Worm (Caenorhabditis elegans) whole organism, L4 larva: ENCODE measurements around the gene srab-17.

Experiments
- D1046.2 ChIP-seq: fragments of 200-800 bp; sonication (Bioruptor generic); IDR thresholded peaks from 2 replicates; pipeline ENCODE4 v1.3.6; 2022; ENCODE audit warnings: missing genetic modification characterization, missing compliant biosample characterization
- F10B5.3 ChIP-seq: sonication (generic microtip); optimal IDR thresholded peaks from 2 replicates; lab custom pipeline; 2016; ENCODE audit warnings: mild to moderate bottlenecking, missing genetic modification characterization, missing compliant biosample characterization
- F37D6.2 ChIP-seq: sonication (generic microtip); optimal IDR thresholded peaks from 2 replicates; lab custom pipeline; 2016; ENCODE audit warnings: mild to moderate bottlenecking, missing genetic modification characterization, missing compliant biosample characterization
- F44E2.7 ChIP-seq: fragments of 200-800 bp; sonication (Bioruptor generic); IDR thresholded peaks from 2 replicates; pipeline ENCODE4 v2.1.2; 2022; ENCODE audit warnings: missing genetic modification characterization, missing compliant biosample characterization
- T20F7.1 ChIP-seq: fragments of 200-800 bp; sonication (Bioruptor generic); optimal IDR thresholded peaks from 2 replicates; lab custom pipeline; 2018; ENCODE audit warnings: mild to moderate bottlenecking, missing genetic modification characterization, missing compliant biosample characterization
- T26A8.4 ChIP-seq: fragments of 200-800 bp; sonication (Bioruptor generic); IDR thresholded peaks from 2 replicates; pipeline ENCODE4 v1.3.6; 2022; ENCODE audit warnings: missing genetic modification characterization, missing compliant biosample characterization
- ZK546.5 ChIP-seq, 2 experiments: sonication (generic microtip); optimal IDR thresholded peaks; 2 replicates each; lab custom pipeline; 2017; ENCODE audit warnings: missing biosample characterization in 2 of 2, missing genetic modification characterization in 2 of 2
- aha-1 ChIP-seq: fragments of 150-350 bp; peaks from one replicate; lab custom pipeline; 2014; ENCODE audit warnings: missing biosample characterization, missing genetic modification characterization
- ceh-62 ChIP-seq: sonication (generic microtip); optimal IDR thresholded peaks from 2 replicates; lab custom pipeline; 2017; ENCODE audit warnings: missing biosample characterization, missing genetic modification characterization
- cey-2 ChIP-seq: sonication (generic microtip); optimal IDR thresholded peaks from 3 replicates; lab custom pipeline; 2017; ENCODE audit warnings: missing genetic modification characterization, mild to moderate bottlenecking, missing compliant biosample characterization, antibody characterized with exemption, borderline replicate concordance; ENCODE audit not compliant: insufficient read depth
- daf-12 ChIP-seq: fragments of 150-350 bp; optimal IDR thresholded peaks from 2 replicates; lab custom pipeline; 2014; ENCODE audit warnings: missing biosample characterization, missing genetic modification reagents, missing genetic modification characterization
- daf-19 ChIP-seq: fragments of 200-800 bp; sonication (Bioruptor generic); conservative IDR thresholded peaks from 2 replicates; pipeline ENCODE4 v1.3.6; 2022; ENCODE audit warnings: missing genetic modification characterization, missing compliant biosample characterization
- dmd-6 ChIP-seq: fragments of 200-800 bp; sonication (Bioruptor generic); IDR thresholded peaks from 2 replicates; pipeline ENCODE4 v1.3.6; 2022; ENCODE audit warnings: missing genetic modification reagents, missing genetic modification characterization, missing compliant biosample characterization
- dmd-8 ChIP-seq: fragments of 200-800 bp; sonication (Bioruptor generic); IDR thresholded peaks from 2 replicates; pipeline ENCODE4 v1.3.6; 2022; ENCODE audit warnings: missing genetic modification characterization, missing compliant biosample characterization
- dpl-1 ChIP-seq: fragments of 150-350 bp; optimal IDR thresholded peaks from 2 replicates; lab custom pipeline; 2014; ENCODE audit warnings: missing biosample characterization, missing genetic modification reagents, missing genetic modification characterization
- duxl-1 ChIP-seq: sonication (generic microtip); optimal IDR thresholded peaks from 2 replicates; lab custom pipeline; 2016; ENCODE audit warnings: mild to moderate bottlenecking, missing genetic modification characterization, moderate library complexity, missing compliant biosample characterization; ENCODE audit not compliant: poor library complexity
- egl-27 ChIP-seq: sonication (generic microtip); optimal IDR thresholded peaks from 3 replicates; lab custom pipeline; 2017; ENCODE audit warnings: missing biosample characterization, missing genetic modification reagents, missing genetic modification characterization
- fkh-10 ChIP-seq: fragments of 150-350 bp; optimal IDR thresholded peaks from 2 replicates; lab custom pipeline; 2014; ENCODE audit warnings: missing biosample characterization, missing genetic modification reagents, missing genetic modification characterization
- fos-1 ChIP-seq: fragments of 150-350 bp; optimal IDR thresholded peaks from 2 replicates; lab custom pipeline; 2014; ENCODE audit warnings: missing biosample characterization, missing genetic modification characterization
- gei-8 ChIP-seq: fragments of 200-800 bp; sonication (Bioruptor generic); optimal IDR thresholded peaks from 2 replicates; lab custom pipeline; 2018; ENCODE audit warnings: mild to moderate bottlenecking, missing genetic modification characterization, missing compliant biosample characterization
- hlh-11 ChIP-seq: fragments of 200-800 bp; sonication (Bioruptor generic); optimal IDR thresholded peaks from 2 replicates; lab custom pipeline; 2018; ENCODE audit warnings: mild to moderate bottlenecking, missing genetic modification characterization, missing compliant biosample characterization
- hlh-30 ChIP-seq: sonication (generic microtip); optimal IDR thresholded peaks from 2 replicates; lab custom pipeline; 2017; ENCODE audit warnings: antibody characterized with exemption, mild to moderate bottlenecking, missing genetic modification characterization, missing compliant biosample characterization; ENCODE audit not compliant: insufficient read depth
- hmg-1.1 ChIP-seq: fragments of 200-800 bp; sonication (Bioruptor generic); IDR thresholded peaks from 2 replicates; pipeline ENCODE4 v1.3.6; 2022; ENCODE audit warnings: missing genetic modification reagents, missing genetic modification characterization, missing compliant biosample characterization
- lim-7 ChIP-seq: fragments of 200-800 bp; sonication (Bioruptor generic); IDR thresholded peaks from 2 replicates; pipeline ENCODE4 v1.3.6; 2022; ENCODE audit warnings: missing genetic modification characterization, missing compliant biosample characterization
- lin-29 ChIP-seq: fragments of 200-800 bp; sonication (Bioruptor generic); IDR thresholded peaks from 2 replicates; pipeline ENCODE4 v1.3.6; 2022; ENCODE audit warnings: missing genetic modification reagents, missing genetic modification characterization, missing compliant biosample characterization
- madf-5 ChIP-seq, 2 experiments: fragments of 200-800 bp; sonication (Bioruptor generic); IDR thresholded peaks; 2 replicates each; pipeline ENCODE4 v1.3.6; 2022; ENCODE audit warnings: missing compliant biosample characterization in 2 of 2, missing genetic modification characterization in 2 of 2
- mep-1 ChIP-seq: fragments of 150-350 bp; sonication (generic microtip); optimal IDR thresholded peaks from 3 replicates; lab custom pipeline; 2014; ENCODE audit warnings: missing biosample characterization, missing genetic modification characterization
- mxl-2 ChIP-seq: fragments of 200-800 bp; sonication (Bioruptor generic); conservative IDR thresholded peaks from 2 replicates; pipeline ENCODE4 v1.3.6; 2022; ENCODE audit warnings: missing genetic modification reagents, missing genetic modification characterization, missing compliant biosample characterization
- nhr-237 ChIP-seq: sonication (generic microtip); optimal IDR thresholded peaks from 2 replicates; lab custom pipeline; 2017; ENCODE audit warnings: missing biosample characterization, missing genetic modification characterization
- nhr-28 ChIP-seq: fragments of 150-350 bp; optimal IDR thresholded peaks from 2 replicates; lab custom pipeline; 2014; ENCODE audit warnings: missing biosample characterization, missing genetic modification characterization
- pha-4 ChIP-seq, 2 experiments: fragments of 150-350 bp in 1 of 2; fragments of 200-800 bp in 1 of 2; sonication (Bioruptor generic) in 1 of 2; IDR thresholded peaks in 1 of 2; optimal IDR thresholded peaks in 1 of 2; 2 replicates each; pipeline versions ENCODE4 v1.3.6 to Lab custom; 2014 to 2022; ENCODE audit warnings: missing genetic modification characterization in 2 of 2, missing genetic modification reagents in 2 of 2, missing biosample characterization in 1 of 2, missing compliant biosample characterization in 1 of 2
- pqm-1 ChIP-seq: sonication (generic microtip); optimal IDR thresholded peaks from 2 replicates; lab custom pipeline; 2017; ENCODE audit warnings: missing biosample characterization, missing genetic modification characterization
- rbr-2 ChIP-seq: sonication (generic microtip); optimal IDR thresholded peaks from 2 replicates; lab custom pipeline; 2016; ENCODE audit warnings: missing genotype, missing genetic modification characterization, missing compliant biosample characterization
- saeg-2 ChIP-seq: fragments of 200-800 bp; sonication (Bioruptor generic); IDR thresholded peaks from 2 replicates; pipeline ENCODE4 v1.3.6; 2022; ENCODE audit warnings: missing genetic modification reagents, missing genetic modification characterization, missing compliant biosample characterization
- spr-3 ChIP-seq: fragments of 200-800 bp; sonication (Bioruptor generic); optimal IDR thresholded peaks from 2 replicates; lab custom pipeline; 2018; ENCODE audit warnings: mild to moderate bottlenecking, missing genetic modification characterization, missing compliant biosample characterization
- tra-1 ChIP-seq: fragments of 200-800 bp; sonication (Bioruptor generic); IDR thresholded peaks from 2 replicates; pipeline ENCODE4 v1.3.6; 2022; ENCODE audit warnings: missing genetic modification reagents, missing genetic modification characterization, missing compliant biosample characterization
- unc-39 ChIP-seq: sonication (generic microtip); optimal IDR thresholded peaks from 2 replicates; lab custom pipeline; 2017; ENCODE audit warnings: missing biosample characterization, missing genetic modification characterization
- zfp-2 ChIP-seq: sonication (generic microtip); optimal IDR thresholded peaks from 2 replicates; lab custom pipeline; 2016; ENCODE audit warnings: mild to moderate bottlenecking, missing genetic modification characterization, missing compliant biosample characterization
- zip-11 ChIP-seq: fragments of 200-800 bp; sonication (Bioruptor generic); IDR thresholded peaks from 2 replicates; pipeline ENCODE4 v1.3.6; 2022; ENCODE audit warnings: missing genetic modification characterization, missing compliant biosample characterization

srab-17 gene

DNA sequence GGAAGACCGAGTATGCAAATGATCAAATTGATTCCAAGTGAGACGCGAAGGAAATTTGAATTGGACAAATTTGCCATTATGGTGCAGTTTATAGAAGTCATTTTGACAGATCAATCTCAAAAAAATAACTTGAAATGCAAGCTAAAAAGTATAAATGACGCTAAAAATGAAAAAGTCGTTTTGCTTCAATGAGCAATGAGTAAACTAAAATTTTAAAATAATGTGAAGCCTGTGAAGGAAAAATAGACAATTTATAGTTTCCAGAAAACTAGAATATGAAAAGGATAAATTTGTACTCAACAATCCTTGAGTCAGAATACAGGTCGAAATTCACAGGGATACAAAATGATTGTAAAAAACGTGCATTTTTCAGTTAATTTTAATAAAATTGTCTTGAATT is at the start of gene srab-17:
Gene srab-17 (minus strand): TSS at position 101 of the 400 bp plus-strand sequence.
- TF ChIP-seq tra-1 (no peak), mxl-2 (no peak), F37D6.2 (tag; lab: Kevin White, UChicago) (no peak), unc-39 (tag; lab: Kevin White, UChicago) (no peak), zfp-2 (tag; lab: Kevin White, UChicago) (no peak), dmd-6 (no peak), ZK546.5 (tag; optimal IDR thresholded peaks at IDR 0.05; lab: Kevin White, UChicago) (no peak), hlh-30 (tag; lab: Kevin White, UChicago) (no peak), T26A8.4 (GFP tag; lab: Robert Waterston, UW) (no peak), T20F7.1 (no peak), D1046.2 (no peak), cey-2 (no peak), lin-29 (GFP tag; lab: Robert Waterston, UW) (no peak), hlh-11 (tag; lab: Kevin White, UChicago) (no peak), hmg-1.1 (no peak), aha-1 (tag; lab: Kevin White, UChicago) (no peak), saeg-2 (no peak), pha-4 (GFP tag; IDR thresholded peaks at IDR 0.05; lab: Robert Waterston, UW) (no peak), pha-4 (tag; optimal IDR thresholded peaks at IDR 0.05; lab: Kevin White, UChicago) (no peak), ceh-62 (tag; lab: Kevin White, UChicago) (no peak), daf-12 (tag; lab: Kevin White, UChicago) (no peak)

DNA sequence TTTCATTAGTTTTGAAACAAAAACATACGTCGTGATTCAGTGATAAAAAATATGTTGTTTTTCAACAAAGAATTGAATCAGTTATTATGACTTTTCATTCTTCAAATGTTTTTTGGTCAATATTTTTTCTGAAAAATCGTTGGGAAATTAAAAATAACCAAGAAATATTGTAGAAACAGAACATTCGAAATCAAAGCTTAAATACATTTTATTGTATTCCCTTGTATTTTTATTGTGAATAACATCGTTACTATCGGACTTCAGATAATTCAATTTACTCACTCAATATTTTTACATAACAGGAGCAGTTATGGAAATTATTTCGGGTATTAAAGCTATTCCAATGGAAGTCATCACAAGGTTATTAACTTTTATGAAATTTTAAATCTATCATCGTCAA is 48.5 kb upstream of the srab-17 start, which contains the start of gene C50H2.4:
Gene C50H2.4 (plus strand): TSS at position 301 of the 400 bp plus-strand sequence.
- no peak for TF ChIP-seq F10B5.3 (tag; lab: Kevin White, UChicago)

DNA sequence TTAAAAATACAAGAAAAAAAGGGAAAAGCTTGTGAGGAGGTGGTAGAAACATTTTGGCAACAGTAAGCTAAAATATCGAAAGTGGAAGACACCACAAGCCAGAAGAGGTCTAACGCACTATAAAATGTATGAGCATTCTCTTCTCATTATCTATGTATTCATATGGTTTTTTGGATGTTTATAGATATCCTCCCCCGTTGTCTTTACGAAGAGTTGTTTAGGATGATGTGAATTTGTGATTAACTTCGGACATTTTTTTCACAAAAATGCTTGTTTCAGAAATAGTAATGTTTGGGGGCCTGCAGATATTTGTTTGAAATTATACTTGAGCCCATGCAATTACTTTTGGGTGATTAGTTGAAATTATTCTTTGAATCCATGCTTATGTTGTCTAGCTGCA is 46.8 kb upstream of the srab-17 start, which contains the start of gene mec-9:
Gene mec-9 (minus strand): TSS at position 101 of the 400 bp plus-strand sequence.
- no peak for TF ChIP-seq mep-1 (tag; lab: Kevin White, UChicago)
- no peak for TF ChIP-seq madf-5 (GFP tag; IDR thresholded peaks at IDR 0.05; lab: Robert Waterston, UW)
- TF ChIP-seq F37D6.2 (tag; lab: Kevin White, UChicago), result no peak
- TF ChIP-seq nhr-28 (tag; lab: Kevin White, UChicago), result no peak
- no peak for TF ChIP-seq gei-8 (GFP tag; lab: Kevin White, UChicago)
- no peak for TF ChIP-seq F44E2.7 (GFP tag; lab: Robert Waterston, UW)
- TF ChIP-seq egl-27 (tag; lab: Kevin White, UChicago), result no peak
- no peak for TF ChIP-seq ZK546.5 (tag; optimal IDR thresholded peaks at IDR 0.05; lab: Kevin White, UChicago)
- TF ChIP-seq dpl-1 (GFP tag; lab: Kevin White, UChicago), result no peak
- no peak for TF ChIP-seq daf-19 (GFP tag; lab: Robert Waterston, UW)
- TF ChIP-seq pqm-1 (tag; lab: Kevin White, UChicago), result no peak
- no peak for TF ChIP-seq duxl-1 (tag; lab: Kevin White, UChicago)
- no peak for TF ChIP-seq F10B5.3 (tag; lab: Kevin White, UChicago)
- TF ChIP-seq cey-2, result no peak
- TF ChIP-seq spr-3 (GFP tag; lab: Kevin White, UChicago), result no peak
- no peak for TF ChIP-seq lim-7 (GFP tag; lab: Robert Waterston, UW)
- no peak for TF ChIP-seq zip-11 (GFP tag; lab: Robert Waterston, UW)
- no peak for TF ChIP-seq nhr-237 (tag; lab: Kevin White, UChicago)
- no peak for TF ChIP-seq fos-1 (tag; lab: Kevin White, UChicago)

DNA sequence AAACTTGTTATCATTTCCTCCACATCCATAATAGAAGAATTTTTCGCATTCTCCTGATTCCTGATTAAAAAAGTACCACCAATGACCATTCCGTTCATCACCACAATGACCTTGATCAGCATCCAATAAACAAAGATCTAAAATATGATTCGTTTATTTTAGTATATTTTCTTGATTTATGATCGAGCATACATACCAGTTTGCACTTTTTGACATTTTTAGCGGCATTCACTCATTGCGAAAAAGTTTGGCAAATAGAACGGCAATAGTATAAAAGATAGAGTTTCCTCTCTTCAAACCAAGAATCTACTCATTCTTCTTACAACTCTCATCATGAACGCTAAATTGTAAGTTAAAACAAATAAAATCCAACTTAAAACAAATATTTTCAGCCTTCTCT is 45.7 kb upstream of the srab-17 start, which contains the start of gene fipr-10:
Gene fipr-10 (plus strand): TSS at position 301 of the 400 bp plus-strand sequence.
- no peak for TF ChIP-seq dmd-8
- no peak for TF ChIP-seq rbr-2
- TF ChIP-seq fkh-10, result no peak
- TF ChIP-seq madf-5 (GFP tag; IDR thresholded peaks at IDR 0.05; lab: Robert Waterston, UW), result no peak
